Fruit fly (Drosophila melanogaster): ENCODE data around the gene Leash.
A peak's percentile ranks its signal among the peaks of the same experiment; 100 is the strongest.

The Leash gene

dm6 chr3R:10885422-10886081 is at the start of gene Leash:
Gene Leash (plus strand): TSS chr3R:10885540.
- TF ChIP-seq gl (tag; optimal IDR thresholded peaks at IDR 0.05) (no peak), CG14655 (GFP tag; optimal IDR thresholded peaks at IDR 0.05) (no peak), CG17806 (tag; optimal IDR thresholded peaks at IDR 0.05) (no peak), fd96Ca (GFP tag; IDR thresholded peaks at IDR 0.05) (0 out of 3 replicates have a peak, but pooled peaks have one; percentile 37), CG10348 (GFP tag; IDR thresholded peaks at IDR 0.05) (no peak), CG32121 (GFP tag; IDR thresholded peaks at IDR 0.05) (peak; percentile 29; the same call in 1 of the 2 replicates), CG8159 (tag; optimal IDR thresholded peaks at IDR 0.05) (peak; percentile 75), D1 (tag; optimal IDR thresholded peaks at IDR 0.05) (no peak), CG4496 (GFP tag; IDR thresholded peaks at IDR 0.05) (peak; percentile 6; the same call in 1 of the 3 replicates), Pif1B (GFP tag; optimal IDR thresholded peaks at IDR 0.05) (no peak), CG34367 (tag; optimal IDR thresholded peaks at IDR 0.05) (no peak), CG13204 (GFP tag; optimal IDR thresholded peaks at IDR 0.05) (peak; percentile 36), CG9948 (tag; optimal IDR thresholded peaks at IDR 0.05) (no peak)

dm6 chr3R:10836924-10837323 is 48.4 kb upstream of the Leash start:
- TF ChIP-seq Pif1B (GFP tag; optimal IDR thresholded peaks at IDR 0.05) (no peak), CG8301 (tag; optimal IDR thresholded peaks at IDR 0.05) (no peak), CG32121 (GFP tag; IDR thresholded peaks at IDR 0.05) (no peak), rn (GFP tag; IDR thresholded peaks at IDR 0.05) (no peak), CG8159 (tag; optimal IDR thresholded peaks at IDR 0.05) (no peak), CG34367 (tag; optimal IDR thresholded peaks at IDR 0.05) (no peak), CG14655 (GFP tag; optimal IDR thresholded peaks at IDR 0.05) (no peak), gl (tag; optimal IDR thresholded peaks at IDR 0.05) (no peak), Pif1A (GFP tag; optimal IDR thresholded peaks at IDR 0.05) (no peak), D1 (tag; optimal IDR thresholded peaks at IDR 0.05) (no peak), Snoo (tag; optimal IDR thresholded peaks at IDR 0.05) (no peak)

DNA sequence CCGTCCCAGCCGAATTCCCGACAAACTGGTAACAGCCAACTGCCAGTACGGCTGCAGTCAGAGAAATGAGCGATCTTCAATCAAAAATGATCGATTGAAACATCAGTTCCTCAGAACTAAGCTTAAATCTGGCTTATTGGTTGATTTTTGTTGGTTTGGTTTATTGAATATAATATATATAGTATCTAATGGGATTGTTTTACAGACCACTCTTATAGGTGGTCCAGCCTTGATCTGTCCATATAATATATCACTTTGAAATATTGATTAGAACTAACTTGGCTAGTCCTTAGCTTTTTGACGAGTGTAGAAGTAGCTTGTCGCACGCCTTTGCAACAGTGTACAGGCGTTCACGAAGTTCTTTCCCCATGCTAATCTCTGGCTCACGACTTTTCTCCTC is 42.9 kb upstream of the Leash start:
- TF ChIP-seq fd96Ca (GFP tag; IDR thresholded peaks at IDR 0.05) (no peak), gl (tag; optimal IDR thresholded peaks at IDR 0.05) (peak; percentile 11), CG17806 (tag; optimal IDR thresholded peaks at IDR 0.05) (peak; percentile 42), Pif1A (GFP tag; optimal IDR thresholded peaks at IDR 0.05) (no peak), CG14655 (GFP tag; optimal IDR thresholded peaks at IDR 0.05) (peak; percentile 75), EcR (GFP tag; optimal IDR thresholded peaks at IDR 0.05) (no peak), CG8159 (tag; optimal IDR thresholded peaks at IDR 0.05) (peak; percentile 52), CG13204 (GFP tag; optimal IDR thresholded peaks at IDR 0.05) (peak; percentile 42), Pif1B (GFP tag; optimal IDR thresholded peaks at IDR 0.05) (no peak), Ets98B (GFP tag; IDR thresholded peaks at IDR 0.05) (no peak), CG8301 (tag; optimal IDR thresholded peaks at IDR 0.05) (peak; percentile 47), CG34367 (tag; optimal IDR thresholded peaks at IDR 0.05) (peak; percentile 32), CG9948 (tag; optimal IDR thresholded peaks at IDR 0.05) (peak; percentile 37), CG15710 (tag; optimal IDR thresholded peaks at IDR 0.05) (peak; percentile 44), CG12605 (GFP tag; IDR thresholded peaks at IDR 0.05) (no peak)

- TF ChIP-seq CG9948 (tag; optimal IDR thresholded peaks at IDR 0.05) (peak; percentile 98), CG15710 (tag; optimal IDR thresholded peaks at IDR 0.05) (peak; percentile 91), CG13204 (GFP tag; optimal IDR thresholded peaks at IDR 0.05) (peak; percentile 62), EcR (GFP tag; optimal IDR thresholded peaks at IDR 0.05) (peak; percentile 76), D1 (tag; optimal IDR thresholded peaks at IDR 0.05) (peak; percentile 98), CG10348 (GFP tag; IDR thresholded peaks at IDR 0.05) (peak; percentile 52), Snoo (tag; optimal IDR thresholded peaks at IDR 0.05) (peak; percentile 95), CG12605 (GFP tag; IDR thresholded peaks at IDR 0.05) (peak; percentile 90), CG34367 (tag; optimal IDR thresholded peaks at IDR 0.05) (peak; percentile 91), CG32121 (GFP tag; IDR thresholded peaks at IDR 0.05) (peak; percentile 95), CG4496 (GFP tag; IDR thresholded peaks at IDR 0.05) (peak; percentile 95), gl (tag; optimal IDR thresholded peaks at IDR 0.05) (peak; percentile 80), rn (GFP tag; IDR thresholded peaks at IDR 0.05) (peak; percentile 83), Pif1B (GFP tag; optimal IDR thresholded peaks at IDR 0.05) (peak; percentile 93), Pif1A (GFP tag; optimal IDR thresholded peaks at IDR 0.05) (peak; percentile 85), fd96Ca (GFP tag; IDR thresholded peaks at IDR 0.05) (peak; percentile 88; the same call in 2 of the 3 replicates), CG14655 (GFP tag; optimal IDR thresholded peaks at IDR 0.05) (peak; percentile 99), CG8159 (tag; optimal IDR thresholded peaks at IDR 0.05) (peak; percentile 97), Ets98B (GFP tag; IDR thresholded peaks at IDR 0.05) (peak; percentile 94), CG8301 (tag; optimal IDR thresholded peaks at IDR 0.05) (peak; percentile 96), CG17806 (tag; optimal IDR thresholded peaks at IDR 0.05) (peak; percentile 98)
Measured at dm6 chr3R:10849515-10849973, 35.8 kb upstream of the Leash start, which contains the start of gene CG42394. Gene CG42394 (plus strand): TSS chr3R:10849825.

dm6 chr3R:10850636-10851035 is 34.7 kb upstream of the Leash start:
- TF ChIP-seq CG13204 (GFP tag; optimal IDR thresholded peaks at IDR 0.05): no peak
- TF ChIP-seq gl (tag; optimal IDR thresholded peaks at IDR 0.05): no peak
- TF ChIP-seq CG34367 (tag; optimal IDR thresholded peaks at IDR 0.05): no peak
- no peak for TF ChIP-seq Ets98B (GFP tag; IDR thresholded peaks at IDR 0.05)
- no peak for TF ChIP-seq Pif1A (GFP tag; optimal IDR thresholded peaks at IDR 0.05)
- TF ChIP-seq CG8159 (tag; optimal IDR thresholded peaks at IDR 0.05): no peak
- no peak for TF ChIP-seq Pif1B (GFP tag; optimal IDR thresholded peaks at IDR 0.05)
- no peak for TF ChIP-seq CG4496 (GFP tag; IDR thresholded peaks at IDR 0.05)
- TF ChIP-seq fd96Ca (GFP tag; IDR thresholded peaks at IDR 0.05): no peak; the same call in 2 of the 3 replicates
- no peak for TF ChIP-seq CG17806 (tag; optimal IDR thresholded peaks at IDR 0.05)
- no peak for TF ChIP-seq CG15710 (tag; optimal IDR thresholded peaks at IDR 0.05)
- TF ChIP-seq D1 (tag; optimal IDR thresholded peaks at IDR 0.05): no peak
- TF ChIP-seq EcR (GFP tag; optimal IDR thresholded peaks at IDR 0.05): no peak
- no peak for TF ChIP-seq CG9948 (tag; optimal IDR thresholded peaks at IDR 0.05)
- TF ChIP-seq CG8301 (tag; optimal IDR thresholded peaks at IDR 0.05): no peak
- TF ChIP-seq rn (GFP tag; IDR thresholded peaks at IDR 0.05): no peak
- no peak for TF ChIP-seq CG14655 (GFP tag; optimal IDR thresholded peaks at IDR 0.05)
- no peak for TF ChIP-seq CG32121 (GFP tag; IDR thresholded peaks at IDR 0.05)
